Fruit fly (Drosophila melanogaster) whole organism, wandering third instar larva: ENCODE results near the gene Baldspot.

ENCODE experiments used
- Abd-B ChIP-seq: fragments of >200 bp; optimal IDR thresholded peaks from 2 replicates; lab custom pipeline; 2017; ENCODE audit warnings: missing biosample characterization, missing genetic modification characterization
- CG32264 ChIP-seq: fragments of 200-800 bp; sonication (Bioruptor generic); optimal IDR thresholded peaks from 2 replicates; lab custom pipeline; 2016; ENCODE audit warnings: missing biosample characterization, missing genetic modification characterization
- CG9705 ChIP-seq: fragments of 200-800 bp; sonication (Bioruptor generic); optimal IDR thresholded peaks from 2 replicates; lab custom pipeline; 2018; ENCODE audit warnings: missing biosample characterization, mild to moderate bottlenecking, missing genetic modification characterization
- Myc ChIP-seq: fragments of >200 bp; optimal IDR thresholded peaks from 2 replicates; lab custom pipeline; 2017
- N ChIP-seq: fragments of >200 bp; optimal IDR thresholded peaks from 2 replicates; lab custom pipeline; 2018; ENCODE audit warnings: missing biosample characterization, missing external identifiers, missing genetic modification characterization
- OdsH ChIP-seq: fragments of 200-800 bp; sonication (Bioruptor generic); optimal IDR thresholded peaks from 2 replicates; lab custom pipeline; 2016; ENCODE audit warnings: missing biosample characterization, mild to moderate bottlenecking, missing genetic modification characterization
- Sp1 ChIP-seq: fragments of 200-800 bp; sonication (Bioruptor generic); optimal IDR thresholded peaks from 3 replicates; lab custom pipeline; 2019; ENCODE audit warnings: missing biosample characterization, mild to moderate bottlenecking, missing genetic modification characterization, moderate library complexity
- dsf ChIP-seq: sonication (Bioruptor generic); optimal IDR thresholded peaks from 2 replicates; lab custom pipeline; 2016; ENCODE audit warnings: missing biosample characterization, missing genetic modification characterization, borderline replicate concordance
- h ChIP-seq: fragments of 200-800 bp; sonication (Bioruptor generic); optimal IDR thresholded peaks from 3 replicates; lab custom pipeline; 2016; ENCODE audit warnings: missing biosample characterization, mild to moderate bottlenecking, missing genetic modification characterization

DNA sequence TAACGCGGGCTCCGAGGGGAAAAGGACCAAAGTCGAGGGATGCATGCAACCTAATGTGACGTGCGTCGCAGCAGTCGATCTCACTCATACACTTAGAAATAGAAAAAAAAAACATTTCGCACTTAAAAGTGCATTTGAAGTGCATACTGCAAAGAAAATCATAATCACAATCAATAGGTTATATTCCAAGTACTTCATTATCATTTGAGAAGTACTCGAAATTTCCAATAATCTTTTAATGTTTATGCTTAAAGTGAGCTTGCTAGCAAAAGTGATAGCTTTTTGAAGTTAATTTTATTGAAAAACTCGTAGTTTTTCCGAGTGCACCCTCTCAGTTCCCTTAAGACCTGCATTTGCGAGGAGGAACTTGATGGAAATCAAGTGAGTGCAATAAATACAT is 26.9 kb downstream of the Baldspot start:
- no peak for TF ChIP-seq CG32264 (GFP tag; lab: Kevin White, UChicago)
- no peak for TF ChIP-seq Sp1 (GFP tag; lab: Kevin White, UChicago)
- no peak for TF ChIP-seq Abd-B (GFP tag; lab: Kevin White, UChicago)
- no peak for TF ChIP-seq Myc (lab: Kevin White, UChicago)
- TF ChIP-seq h = no peak
- TF ChIP-seq CG9705 (GFP tag; lab: Kevin White, UChicago) = no peak
- no peak for TF ChIP-seq dsf (GFP tag; lab: Kevin White, UChicago)
- no peak for TF ChIP-seq OdsH
- no peak for TF ChIP-seq N (GFP tag; lab: Kevin White, UChicago)
